Fruit fly (Drosophila melanogaster): ENCODE measurements around the gene Cad96Ca.

DNA sequence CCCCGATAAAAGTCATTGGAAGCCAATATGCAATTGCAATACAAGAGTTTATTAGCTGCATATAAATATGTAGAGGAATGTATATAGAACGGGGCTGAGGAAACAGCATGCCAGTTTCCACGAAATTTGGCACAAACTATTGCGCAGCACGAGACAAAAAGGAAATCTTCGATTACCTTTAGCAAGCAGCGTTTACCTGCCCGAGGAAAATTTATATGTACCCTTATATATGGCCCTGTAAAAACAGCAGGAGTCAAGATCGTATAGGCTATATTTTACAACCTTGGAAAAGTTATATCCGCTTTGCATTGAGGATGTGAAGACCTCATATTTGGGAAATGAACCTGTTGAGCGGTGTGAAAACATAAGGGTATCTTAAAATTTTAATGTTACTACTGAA lies 35.7 kb downstream of the Cad96Ca start:
- TF ChIP-seq Dll (optimal IDR thresholded peaks at IDR 0.05): no peak
- TF ChIP-seq CG8478 (optimal IDR thresholded peaks at IDR 0.05): no peak
